Worm (Caenorhabditis elegans) whole organism, mixed stage, embryonic: Measurements from ENCODE around the gene Y82E9BR.5.

Experiments
- bed-3 ChIP-seq: fragments of 200-800 bp; sonication (Bioruptor generic); optimal IDR thresholded peaks from 3 replicates; lab custom pipeline; 2018; ENCODE audit warnings: mild to moderate bottlenecking, missing genetic modification characterization, moderate library complexity, missing compliant biosample characterization
- ceh-39 ChIP-seq: fragments of 150-350 bp; optimal IDR thresholded peaks from 2 replicates; lab custom pipeline; 2014; ENCODE audit warnings: missing biosample characterization, missing genetic modification characterization
- drap-1 ChIP-seq: fragments of 200-800 bp; sonication (Bioruptor generic); optimal IDR thresholded peaks from 3 replicates; lab custom pipeline; 2018; ENCODE audit warnings: mild to moderate bottlenecking, missing genetic modification characterization, missing compliant biosample characterization
- lsy-2 ChIP-seq: fragments of 150-350 bp; optimal IDR thresholded peaks from 2 replicates; lab custom pipeline; 2014; ENCODE audit warnings: missing biosample characterization, missing genetic modification characterization
- mab-5 ChIP-seq: fragments of 150-350 bp; optimal IDR thresholded peaks from 2 replicates; lab custom pipeline; 2014; ENCODE audit warnings: missing biosample characterization, missing genetic modification characterization
- nhr-12 ChIP-seq: fragments of 150-350 bp; optimal IDR thresholded peaks from 2 replicates; lab custom pipeline; 2014; ENCODE audit warnings: missing biosample characterization, missing genetic modification characterization
- nhr-237 ChIP-seq: fragments of 150-350 bp; optimal IDR thresholded peaks from 2 replicates; lab custom pipeline; 2014; ENCODE audit warnings: missing biosample characterization, missing genetic modification characterization
- nhr-76 ChIP-seq: sonication (generic microtip); optimal IDR thresholded peaks from 2 replicates; lab custom pipeline; 2017; ENCODE audit warnings: missing biosample characterization, missing genetic modification characterization
- snpc-4 ChIP-seq: fragments of 150-350 bp; optimal IDR thresholded peaks from 2 replicates; lab custom pipeline; 2014; ENCODE audit warnings: missing biosample characterization, missing genetic modification characterization
- tbx-8 ChIP-seq: fragments of 200-800 bp; sonication (Bioruptor generic); optimal IDR thresholded peaks from 2 replicates; lab custom pipeline; 2018; ENCODE audit warnings: mild to moderate bottlenecking, missing genetic modification characterization, moderate library complexity, missing compliant biosample characterization
- unc-62 ChIP-seq: fragments of 150-350 bp; optimal IDR thresholded peaks from 2 replicates; lab custom pipeline; 2014; ENCODE audit warnings: missing biosample characterization, missing genetic modification reagents, missing genetic modification characterization
- ztf-11 ChIP-seq: fragments of 150-350 bp; optimal IDR thresholded peaks from 2 replicates; lab custom pipeline; 2014; ENCODE audit warnings: missing biosample characterization, missing genetic modification characterization

- TF ChIP-seq bed-3 (GFP tag; lab: Kevin White, UChicago) (no peak), nhr-12 (tag; lab: Kevin White, UChicago) (no peak), snpc-4 (tag; lab: Kevin White, UChicago) (no peak), ztf-11 (tag; lab: Kevin White, UChicago) (no peak), lsy-2 (no peak), nhr-237 (tag; lab: Kevin White, UChicago) (no peak), ceh-39 (tag; lab: Kevin White, UChicago) (no peak), drap-1 (GFP tag; lab: Kevin White, UChicago) (no peak), unc-62 (GFP tag; lab: Kevin White, UChicago) (no peak), nhr-76 (tag; lab: Kevin White, UChicago) (no peak), tbx-8 (no peak), mab-5 (tag; lab: Kevin White, UChicago) (no peak)
Measured at ce11 chrIII:1342919-1343419, 41.2 kb upstream of the Y82E9BR.5 start, which contains the start of gene fbxa-27.
